Fruit fly (Drosophila melanogaster): Measurements from ENCODE around the gene IntS12.

dm6 chr3R:26912615-26913014 is 49.4 kb downstream of the IntS12 start, which contains the start of gene Ets97D:
- TF ChIP-seq CG12768 (GFP tag; optimal IDR thresholded peaks at IDR 0.05) (no peak), Crg-1 (GFP tag; optimal IDR thresholded peaks at IDR 0.05) (no peak)
